Worm (Caenorhabditis elegans) whole organism, L2 larva: Measurements from ENCODE around the gene K04D7.6.

ENCODE experiments used
- ceh-82 ChIP-seq: fragments of 150-350 bp; optimal IDR thresholded peaks from 2 replicates; lab custom pipeline; 2014; ENCODE audit warnings: missing biosample characterization, missing genetic modification characterization
- ztf-4 ChIP-seq: fragments of 150-350 bp; optimal IDR thresholded peaks from 2 replicates; lab custom pipeline; 2014; ENCODE audit warnings: missing biosample characterization, missing genetic modification characterization

DNA sequence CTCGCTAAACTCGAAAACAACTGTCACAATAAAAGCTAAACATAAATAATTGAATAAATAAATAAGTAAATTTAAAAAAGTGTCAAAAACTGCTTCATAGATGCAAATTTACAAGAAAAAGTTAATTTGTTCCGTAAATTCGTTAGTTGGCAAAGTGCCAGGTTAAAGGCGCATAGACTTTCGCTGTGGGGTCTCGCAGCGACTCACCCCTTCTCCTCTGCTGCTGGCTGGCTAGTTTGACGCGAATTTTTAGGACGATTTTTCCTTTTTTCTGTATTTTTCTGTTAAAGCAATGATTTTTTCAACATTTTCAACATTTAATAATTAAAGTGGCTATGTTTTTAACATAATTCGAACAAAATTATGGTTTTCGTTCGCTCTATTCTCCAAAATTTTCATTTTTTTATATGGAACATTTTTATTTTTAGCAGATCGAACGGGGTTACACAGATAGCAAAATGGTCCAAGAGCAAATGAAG, 29.8 kb downstream of the K04D7.6 start, which contains the start of gene rack-1:
- TF ChIP-seq ztf-4 (no peak), ceh-82 (tag; lab: Kevin White, UChicago) (no peak)
